Fruit fly (Drosophila melanogaster): ENCODE results near the gene Rbp9.

Gene Rbp9

dm6 chr2L:3012780-3013179 is 58.2 kb downstream of the Rbp9 start:
- TF ChIP-seq Fer3 (tag; optimal IDR thresholded peaks at IDR 0.05) (peak; percentile 7), CG6765 (GFP tag; optimal IDR thresholded peaks at IDR 0.05) (no peak), Hr3 (GFP tag; optimal IDR thresholded peaks at IDR 0.05) (peak; percentile 12), CG7987 (GFP tag; optimal IDR thresholded peaks at IDR 0.05) (no peak), CG17912 (GFP tag; optimal IDR thresholded peaks at IDR 0.05) (no peak), trh (GFP tag; optimal IDR thresholded peaks at IDR 0.05) (no peak), ro (GFP tag; IDR thresholded peaks at IDR 0.05) (no peak), CG12236 (GFP tag; optimal IDR thresholded peaks at IDR 0.05) (no peak), psq (GFP tag; optimal IDR thresholded peaks at IDR 0.05) (no peak), lilli (GFP tag; optimal IDR thresholded peaks at IDR 0.05) (peak; percentile 9), pnt (GFP tag; optimal IDR thresholded peaks at IDR 0.05) (no peak), CG13123 (GFP tag; optimal IDR thresholded peaks at IDR 0.05) (no peak), Xrp1 (GFP tag; IDR thresholded peaks at IDR 0.05) (peak; percentile 58; the same call in 1 of the 2 replicates), cg (GFP tag; optimal IDR thresholded peaks at IDR 0.05) (no peak), Ssrp (tag; optimal IDR thresholded peaks at IDR 0.05) (peak; percentile 35), ci (GFP tag; IDR thresholded peaks at IDR 0.05) (peak; percentile 65; the same call in 1 of the 3 replicates), hb (GFP tag; IDR thresholded peaks at IDR 0.05; ENCODE audit: partially characterized antibody) (no peak), vvl (GFP tag; IDR thresholded peaks at IDR 0.05) (peak; percentile 56; the same call in 1 of the 2 replicates), mld (GFP tag; IDR thresholded peaks at IDR 0.05; ENCODE audit: partially characterized antibody) (no peak), Taf1 (GFP tag; IDR thresholded peaks at IDR 0.05) (no peak), TFAM (GFP tag; optimal IDR thresholded peaks at IDR 0.05) (no peak), stc (GFP tag; IDR thresholded peaks at IDR 0.05) (peak; percentile 33; the same call in 1 of the 2 replicates), CG7271 (tag; optimal IDR thresholded peaks at IDR 0.05) (no peak), Usf (GFP tag; optimal IDR thresholded peaks at IDR 0.05) (no peak), fd102C (GFP tag; optimal IDR thresholded peaks at IDR 0.05) (no peak), CG10959 (GFP tag; IDR thresholded peaks at IDR 0.05) (0 out of 2 replicates have a peak, but pooled peaks have one; percentile 7), CG14710 (tag; optimal IDR thresholded peaks at IDR 0.05) (peak; percentile 34), Trl (optimal IDR thresholded peaks at IDR 0.05) (no peak), Trl (GFP tag; optimal IDR thresholded peaks at IDR 0.05) (no peak), hth (optimal IDR thresholded peaks at IDR 0.05) (no peak), lola (GFP tag; optimal IDR thresholded peaks at IDR 0.05) (peak in 1 of 3 experiments; percentile 42), CG15696 (tag; optimal IDR thresholded peaks at IDR 0.05) (peak; percentile 12), insv (GFP tag; optimal IDR thresholded peaks at IDR 0.05) (no peak), CG32532 (GFP tag; IDR thresholded peaks at IDR 0.05) (no peak; the same call in 1 of the 2 replicates), Adf1 (GFP tag; IDR thresholded peaks at IDR 0.05) (no peak), HLH3B (GFP tag; IDR thresholded peaks at IDR 0.05) (peak; percentile 50), CoRest (tag; optimal IDR thresholded peaks at IDR 0.05) (peak; percentile 7), nau (GFP tag; optimal IDR thresholded peaks at IDR 0.05) (no peak), peb (GFP tag; IDR thresholded peaks at IDR 0.05) (no peak), crc (GFP tag; optimal IDR thresholded peaks at IDR 0.05) (no peak), gce (GFP tag; IDR thresholded peaks at IDR 0.05) (0 out of 3 replicates have a peak, but pooled peaks have one; percentile 29), tap (tag; optimal IDR thresholded peaks at IDR 0.05) (no peak), CG10979 (tag; optimal IDR thresholded peaks at IDR 0.05) (peak; percentile 57), Nf-YA (GFP tag; IDR thresholded peaks at IDR 0.05) (no peak), nmo (GFP tag; optimal IDR thresholded peaks at IDR 0.05) (peak; percentile 33), NC2α (GFP tag; optimal IDR thresholded peaks at IDR 0.05) (no peak), Drgx (GFP tag; IDR thresholded peaks at IDR 0.05) (peak; percentile 76), dpn (GFP tag; optimal IDR thresholded peaks at IDR 0.05) (no peak), Ets65A (GFP tag) (peak; percentile 41), zfh1 (GFP tag; IDR thresholded peaks at IDR 0.05) (peak; percentile 68), CG18599 (GFP tag; optimal IDR thresholded peaks at IDR 0.05) (no peak), so (GFP tag; IDR thresholded peaks at IDR 0.05) (no peak)

All from whole organism, embryonic.